Fruit fly (Drosophila melanogaster) whole organism, pupa: ENCODE data around the gene Lasp.

Source experiments
- CG8159 ChIP-seq: fragments of 200-800 bp; sonication (Bioruptor generic); optimal IDR thresholded peaks from 3 replicates; lab custom pipeline; 2018; ENCODE audit warnings: missing biosample characterization, mild to moderate bottlenecking, missing genetic modification characterization, moderate library complexity
- Snoo ChIP-seq: fragments of 200-800 bp; sonication (Bioruptor generic); optimal IDR thresholded peaks from 3 replicates; lab custom pipeline; 2017; ENCODE audit warnings: missing biosample characterization, mild to moderate bottlenecking, missing genetic modification characterization, inconsistent platforms
- rn ChIP-seq: fragments of 200-800 bp; sonication (Bioruptor generic); IDR thresholded peaks from 2 replicates; pipeline ENCODE4 v1.3.6; 2022; ENCODE audit warnings: missing biosample characterization, missing genetic modification characterization

DNA sequence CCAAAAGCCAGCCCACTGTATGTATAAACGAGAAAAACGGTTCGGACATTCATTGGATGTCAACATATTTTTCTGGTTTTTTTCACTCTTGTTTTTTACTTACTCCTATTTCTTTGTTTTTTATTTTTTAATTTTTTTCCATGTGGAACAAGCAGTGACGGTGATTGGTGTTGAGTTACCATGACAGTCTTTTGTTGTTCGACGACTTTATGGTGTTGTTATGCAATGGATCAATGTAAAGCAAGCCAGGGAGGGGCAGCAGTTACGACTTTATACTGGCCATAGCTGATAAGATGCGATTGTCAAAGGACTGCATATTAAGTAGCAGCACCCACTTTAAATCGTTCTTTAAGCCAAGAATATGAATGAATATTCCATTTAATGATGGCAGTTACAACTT is 22.0 kb downstream of the Lasp start:
- TF ChIP-seq Snoo (tag; lab: Kevin White, UChicago) (no peak), CG8159 (tag; lab: Kevin White, UChicago) (no peak), rn (no peak)
